Fruit fly (Drosophila melanogaster): Measurements from ENCODE around the gene LManVI.

Gene LManVI

DNA sequence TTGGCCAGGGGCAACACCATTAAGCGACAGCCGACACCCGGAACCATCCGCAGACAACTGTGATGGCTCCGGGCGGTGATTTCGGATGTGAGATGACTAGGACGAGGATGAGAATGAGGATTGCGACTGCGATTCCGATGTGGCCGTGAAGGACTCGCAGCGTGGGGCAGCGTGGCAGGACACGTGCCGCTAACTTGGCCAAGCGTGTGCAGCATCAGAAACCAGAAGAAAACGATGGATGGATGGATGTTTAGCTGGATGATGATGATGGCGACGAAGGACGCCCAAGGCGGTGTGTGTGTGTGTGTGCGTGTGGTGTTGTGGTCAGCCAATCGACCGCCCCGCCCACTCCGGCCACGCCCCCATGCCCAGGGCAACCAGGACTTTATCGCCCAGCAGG, 23.1 kb upstream of the LManVI start:
- TF ChIP-seq Hey (tag; optimal IDR thresholded peaks at IDR 0.05) (peak; percentile 97), rib (GFP tag; IDR thresholded peaks at IDR 0.05) (no peak)

DNA sequence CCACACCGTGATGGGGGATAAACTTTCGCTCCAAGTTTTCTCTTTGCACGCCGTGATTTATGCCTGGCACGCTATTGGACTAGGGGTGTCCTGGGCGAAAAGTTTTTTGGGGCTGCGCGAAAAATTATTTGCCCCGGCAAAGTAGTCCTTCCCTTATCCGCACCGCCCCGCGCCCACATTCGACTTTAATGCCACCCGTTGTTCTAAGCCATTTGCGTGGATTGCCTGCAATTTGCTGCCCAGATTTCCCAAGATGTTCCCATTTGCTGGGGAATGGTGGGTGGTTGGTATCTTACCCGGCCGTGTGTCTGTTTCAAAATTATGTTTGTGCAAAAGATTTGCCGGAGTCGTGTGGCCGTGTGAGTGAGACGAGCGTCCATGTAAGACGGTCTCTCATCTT, 18.0 kb upstream of the LManVI start:
- TF ChIP-seq CG42726 (GFP tag; IDR thresholded peaks at IDR 0.05; ENCODE audit: partially characterized antibody) (0 out of 2 replicates have a peak, but pooled peaks have one; percentile 28), salm (tag; optimal IDR thresholded peaks at IDR 0.05) (no peak), ab (GFP tag; optimal IDR thresholded peaks at IDR 0.05) (no peak), ewg (GFP tag; optimal IDR thresholded peaks at IDR 0.05) (peak; percentile 44), Nf-YC (tag; optimal IDR thresholded peaks at IDR 0.05) (peak; percentile 93), Nf-YB (GFP tag; optimal IDR thresholded peaks at IDR 0.05) (peak; percentile 91), ara (GFP tag; IDR thresholded peaks at IDR 0.05) (no peak), abd-A (tag; optimal IDR thresholded peaks at IDR 0.05) (peak; percentile 68), Gsc (GFP tag; IDR thresholded peaks at IDR 0.05) (0 out of 2 replicates have a peak, but pooled peaks have one; percentile 21), Hey (tag; optimal IDR thresholded peaks at IDR 0.05) (peak; percentile 18), crol (GFP tag; IDR thresholded peaks at IDR 0.05) (peak; percentile 71), CG10274 (GFP tag; optimal IDR thresholded peaks at IDR 0.05) (no peak)

- TF ChIP-seq Nf-YC (tag; optimal IDR thresholded peaks at IDR 0.05) (peak; percentile 61), Hr39 (optimal IDR thresholded peaks at IDR 0.05) (no peak), Nf-YB (GFP tag; optimal IDR thresholded peaks at IDR 0.05) (peak; percentile 67)
Observed at dm6 chr2L:8794151-8794550, 13.1 kb upstream of the LManVI start.

- TF ChIP-seq Doc2 (GFP tag; IDR thresholded peaks at IDR 0.05), result no peak
- TF ChIP-seq zen2 (GFP tag; IDR thresholded peaks at IDR 0.05; ENCODE audit: partially characterized antibody), result no peak
- TF ChIP-seq Nf-YC (tag; optimal IDR thresholded peaks at IDR 0.05), result peak; percentile 71
- no peak for TF ChIP-seq HmgD (GFP tag; optimal IDR thresholded peaks at IDR 0.05)
- no peak for TF ChIP-seq CG11695 (GFP tag; IDR thresholded peaks at IDR 0.05)
- no peak for TF ChIP-seq CG17829 (tag; optimal IDR thresholded peaks at IDR 0.05)
- no peak for TF ChIP-seq NfI (GFP tag; optimal IDR thresholded peaks at IDR 0.05)
- no peak for TF ChIP-seq abd-A (tag; optimal IDR thresholded peaks at IDR 0.05)
- no peak for TF ChIP-seq Oli (tag; optimal IDR thresholded peaks at IDR 0.05)
- TF ChIP-seq tna (GFP tag; IDR thresholded peaks at IDR 0.05; ENCODE audit: partially characterized antibody), result no peak
- no peak for TF ChIP-seq odd (GFP tag; optimal IDR thresholded peaks at IDR 0.05)
- TF ChIP-seq Nf-YB (GFP tag; optimal IDR thresholded peaks at IDR 0.05), result peak; percentile 62
- no peak for TF ChIP-seq dysf (GFP tag; IDR thresholded peaks at IDR 0.05)
- TF ChIP-seq CG6272 (GFP tag; IDR thresholded peaks at IDR 0.05), result no peak
- TF ChIP-seq CG34422 (GFP tag; IDR thresholded peaks at IDR 0.05), result no peak
- no peak for TF ChIP-seq row (GFP tag; IDR thresholded peaks at IDR 0.05)
- TF ChIP-seq CG17568 (GFP tag; optimal IDR thresholded peaks at IDR 0.05), result no peak
- 0 out of 2 replicates have a peak, but pooled peaks have one; percentile 23 for TF ChIP-seq seq (GFP tag; IDR thresholded peaks at IDR 0.05)
- no peak for TF ChIP-seq MBD-R2 (GFP tag; IDR thresholded peaks at IDR 0.05)
- TF ChIP-seq Neu2 (GFP tag; optimal IDR thresholded peaks at IDR 0.05; ENCODE audit: borderline replicate concordance), result no peak
- TF ChIP-seq Doc3 (GFP tag; IDR thresholded peaks at IDR 0.05; ENCODE audit: partially characterized antibody), result no peak
Observed at dm6 chr2L:8791703-8792102, 10.7 kb upstream of the LManVI start.

- TF ChIP-seq CG9727 (GFP tag; optimal IDR thresholded peaks at IDR 0.05) (peak; percentile 41), CG31441 (GFP tag; IDR thresholded peaks at IDR 0.05) (peak; percentile 46; the same call in 1 of the 2 replicates), CG7839 (tag; optimal IDR thresholded peaks at IDR 0.05) (peak; percentile 48), sob (GFP tag; IDR thresholded peaks at IDR 0.05) (no peak), HHEX (GFP tag; optimal IDR thresholded peaks at IDR 0.05) (no peak), CG3065 (GFP tag; optimal IDR thresholded peaks at IDR 0.05) (no peak), HLH3B (GFP tag; IDR thresholded peaks at IDR 0.05) (0 out of 2 replicates have a peak, but pooled peaks have one; percentile 29), Ptx1 (GFP tag; IDR thresholded peaks at IDR 0.05) (peak; percentile 23), Hr51 (GFP tag; optimal IDR thresholded peaks at IDR 0.05) (peak in 1 of 2 experiments; percentile 32), Ssrp (tag; optimal IDR thresholded peaks at IDR 0.05) (peak; percentile 25), dan (GFP tag; IDR thresholded peaks at IDR 0.05) (no peak), CG8388 (GFP tag; optimal IDR thresholded peaks at IDR 0.05) (peak; percentile 37), CG15696 (tag; optimal IDR thresholded peaks at IDR 0.05) (peak; percentile 47), dmrt11E (tag; optimal IDR thresholded peaks at IDR 0.05) (peak; percentile 60)
Observed at dm6 chr2L:8787575-8787974, 6.5 kb upstream of the LManVI start.

Measured in whole organism, embryonic.